Fruit fly (Drosophila melanogaster) whole organism, wandering third instar larva: ENCODE data around the gene CG13623.

Experiments
- Dfd ChIP-seq: fragments of >200 bp; optimal IDR thresholded peaks from 2 replicates; lab custom pipeline; 2017; ENCODE audit warnings: missing biosample characterization, missing genetic modification characterization
- OdsH ChIP-seq: fragments of 200-800 bp; sonication (Bioruptor generic); optimal IDR thresholded peaks from 2 replicates; lab custom pipeline; 2016; ENCODE audit warnings: missing biosample characterization, mild to moderate bottlenecking, missing genetic modification characterization
- lola ChIP-seq: fragments of >200 bp; optimal IDR thresholded peaks from 2 replicates; lab custom pipeline; 2017; ENCODE audit warnings: missing biosample characterization, missing genetic modification characterization

dm6 chr3R:24549834-24550233 is 19.5 kb upstream of the CG13623 start:
- no peak for TF ChIP-seq Dfd (GFP tag; lab: Kevin White, UChicago)
- TF ChIP-seq OdsH (GFP tag; lab: Kevin White, UChicago): no peak
- TF ChIP-seq lola: no peak
